Fruit fly (Drosophila melanogaster) whole organism, embryonic: ENCODE data around the gene endos.
A peak's percentile ranks its signal among the peaks of the same experiment; 100 is the strongest.

Experiments
- ATbp ChIP-seq: fragments of 200-800 bp; sonication (Bioruptor generic); optimal IDR thresholded peaks from 2 replicates; lab custom pipeline; 2017; ENCODE audit warnings: missing biosample characterization, mild to moderate bottlenecking, missing genetic modification characterization, missing genetic modification reagents
- Antp ChIP-seq: fragments of 200-800 bp; sonication (Bioruptor generic); optimal IDR thresholded peaks from 3 replicates; lab custom pipeline; 2016; ENCODE audit warnings: missing biosample characterization, missing genetic modification characterization
- Awh ChIP-seq: fragments of 200-800 bp; sonication (Bioruptor generic); IDR thresholded peaks from 2 replicates; pipeline ENCODE4, ENCODE4 v1.3.6; 2022; ENCODE audit warnings: missing biosample characterization, missing genetic modification characterization
- BtbVII ChIP-seq: fragments of 200-800 bp; sonication (Bioruptor generic); optimal IDR thresholded peaks from 3 replicates; lab custom pipeline; 2017; ENCODE audit warnings: missing biosample characterization, mild to moderate bottlenecking, missing genetic modification characterization
- CG10274 ChIP-seq: fragments of 200-800 bp; sonication (Bioruptor generic); optimal IDR thresholded peaks from 3 replicates; lab custom pipeline; 2017; ENCODE audit warnings: missing biosample characterization, mild to moderate bottlenecking, missing genetic modification characterization
- CG10654 ChIP-seq: fragments of 200-800 bp; sonication (Bioruptor generic); optimal IDR thresholded peaks from 2 replicates; lab custom pipeline; 2016; ENCODE audit warnings: missing biosample characterization, missing genetic modification characterization
- CG11085 ChIP-seq: fragments of 200-800 bp; sonication (Bioruptor generic); IDR thresholded peaks from 2 replicates; pipeline ENCODE4 v1.3.6; 2022; ENCODE audit warnings: missing biosample characterization, missing genetic modification characterization
- CG11504 ChIP-seq: fragments of 200-800 bp; sonication (Bioruptor generic); optimal IDR thresholded peaks from 3 replicates; lab custom pipeline; 2019; ENCODE audit warnings: missing biosample characterization, mild to moderate bottlenecking, missing genetic modification characterization, moderate library complexity
- CG11696 ChIP-seq: fragments of 200-800 bp; sonication (Bioruptor generic); IDR thresholded peaks from 2 replicates; pipeline ENCODE4 v1.3.6; 2022; ENCODE audit warnings: missing biosample characterization, missing genetic modification characterization
- CG12236 ChIP-seq: fragments of 200-800 bp; sonication (Bioruptor generic); optimal IDR thresholded peaks from 2 replicates; lab custom pipeline; 2016; ENCODE audit warnings: missing biosample characterization, missing genetic modification characterization
- CG12391 ChIP-seq: fragments of 200-800 bp; sonication (Bioruptor generic); optimal IDR thresholded peaks from 3 replicates; lab custom pipeline; 2018; ENCODE audit warnings: missing biosample characterization, mild to moderate bottlenecking, missing genetic modification characterization, moderate library complexity
- CG13296 ChIP-seq: fragments of 200-800 bp; sonication (Bioruptor generic); optimal IDR thresholded peaks from 3 replicates; lab custom pipeline; 2018; ENCODE audit warnings: missing biosample characterization, mild to moderate bottlenecking, missing genetic modification characterization
- CG17612 ChIP-seq: fragments of 200-800 bp; sonication (Bioruptor generic); IDR thresholded peaks from 2 replicates; pipeline ENCODE4 v1.3.6; 2022; ENCODE audit warnings: missing biosample characterization, missing genetic modification characterization
- CG17912 ChIP-seq: fragments of 200-800 bp; sonication (Bioruptor generic); optimal IDR thresholded peaks from 2 replicates; lab custom pipeline; 2018; ENCODE audit warnings: missing biosample characterization, mild to moderate bottlenecking, missing genetic modification characterization
- CG2678 ChIP-seq: fragments of 200-800 bp; sonication (Bioruptor generic); optimal IDR thresholded peaks from 3 replicates; lab custom pipeline; 2019; ENCODE audit warnings: missing biosample characterization, mild to moderate bottlenecking, missing genetic modification characterization, moderate library complexity
- CG31388 ChIP-seq: fragments of 200-800 bp; sonication (Bioruptor generic); optimal IDR thresholded peaks from 2 replicates; lab custom pipeline; 2016; ENCODE audit warnings: missing biosample characterization, missing genetic modification characterization
- CG3995 ChIP-seq: fragments of 200-800 bp; sonication (Bioruptor generic); optimal IDR thresholded peaks from 3 replicates; lab custom pipeline; 2016; ENCODE audit warnings: missing biosample characterization, missing genetic modification characterization
- CG4360 ChIP-seq: fragments of 200-800 bp; sonication (Bioruptor generic); IDR thresholded peaks from 2 replicates; pipeline ENCODE4 v1.3.6; 2022; ENCODE audit warnings: missing biosample characterization, missing genetic modification characterization
- CG4707 ChIP-seq: fragments of 200-800 bp; sonication (Bioruptor generic); optimal IDR thresholded peaks from 2 replicates; lab custom pipeline; 2018; ENCODE audit warnings: missing biosample characterization, mild to moderate bottlenecking, missing genetic modification characterization, moderate library complexity
- CG6175 ChIP-seq: fragments of 200-800 bp; sonication (Bioruptor generic); IDR thresholded peaks from 3 replicates; pipeline ENCODE4 v1.3.6; 2022; ENCODE audit warnings: missing biosample characterization, missing genetic modification characterization
- CG6813 ChIP-seq: fragments of 200-800 bp; sonication (Bioruptor generic); optimal IDR thresholded peaks from 2 replicates; lab custom pipeline; 2017; ENCODE audit warnings: missing biosample characterization, missing genetic modification characterization, mild to moderate bottlenecking, moderate library complexity, missing genetic modification reagents
- CG7357 ChIP-seq: fragments of 200-800 bp; sonication (Bioruptor generic); IDR thresholded peaks from 3 replicates; pipeline ENCODE4 v1.3.6; 2022; ENCODE audit warnings: missing biosample characterization, missing genetic modification characterization
- CG7556 ChIP-seq: fragments of 200-800 bp; sonication (Bioruptor generic); optimal IDR thresholded peaks from 2 replicates; lab custom pipeline; 2017; ENCODE audit warnings: missing biosample characterization, mild to moderate bottlenecking, missing genetic modification characterization
- CG7786 ChIP-seq: fragments of 200-800 bp; sonication (Bioruptor generic); optimal IDR thresholded peaks from 2 replicates; lab custom pipeline; 2016; ENCODE audit warnings: missing biosample characterization, missing genetic modification characterization
- CG8359 ChIP-seq: fragments of 200-800 bp; sonication (Bioruptor generic); optimal IDR thresholded peaks from 2 replicates; lab custom pipeline; 2017; ENCODE audit warnings: missing biosample characterization, mild to moderate bottlenecking, missing genetic modification characterization, borderline replicate concordance
- CG9437 ChIP-seq: fragments of 200-800 bp; sonication (Bioruptor generic); optimal IDR thresholded peaks from 2 replicates; lab custom pipeline; 2018; ENCODE audit warnings: missing biosample characterization, mild to moderate bottlenecking, missing genetic modification characterization
- CG9932 ChIP-seq: fragments of 200-800 bp; sonication (Bioruptor generic); IDR thresholded peaks from 2 replicates; pipeline ENCODE4 v1.3.6; 2022; ENCODE audit warnings: missing biosample characterization, missing genetic modification characterization
- D ChIP-seq, 2 experiments: fragments of 200-800 bp in 1 of 2; fragments of >200 bp in 1 of 2; sonication (Bioruptor generic) in 1 of 2; optimal IDR thresholded peaks; 2 replicates in 1 of 2; 3 replicates in 1 of 2; lab custom pipeline; 2017; ENCODE audit warnings: mild to moderate bottlenecking in 1 of 2, missing biosample characterization in 1 of 2, missing genetic modification characterization in 1 of 2, missing genetic modification reagents in 1 of 2
- D19B ChIP-seq: fragments of 200-800 bp; sonication (Bioruptor generic); optimal IDR thresholded peaks from 2 replicates; lab custom pipeline; 2017; ENCODE audit warnings: missing biosample characterization, mild to moderate bottlenecking, missing genetic modification characterization
- Ets97D ChIP-seq: fragments of 200-800 bp; sonication (Bioruptor generic); optimal IDR thresholded peaks from 3 replicates; lab custom pipeline; 2016; ENCODE audit warnings: missing biosample characterization, missing genetic modification characterization
- HHEX ChIP-seq: fragments of 200-800 bp; sonication (Bioruptor generic); optimal IDR thresholded peaks from 3 replicates; lab custom pipeline; 2017; ENCODE audit warnings: missing biosample characterization, mild to moderate bottlenecking, missing genetic modification characterization, missing genetic modification reagents
- Hmr ChIP-seq: fragments of 200-800 bp; sonication (Bioruptor generic); optimal IDR thresholded peaks from 3 replicates; lab custom pipeline; 2017; ENCODE audit warnings: mild to moderate bottlenecking, missing biosample characterization, missing genetic modification reagents, missing genetic modification characterization
- Hr3 ChIP-seq: fragments of 200-800 bp; sonication (Bioruptor generic); optimal IDR thresholded peaks from 3 replicates; lab custom pipeline; 2016; ENCODE audit warnings: missing biosample characterization, missing genetic modification characterization
- MBD-R2 ChIP-seq: fragments of 200-800 bp; sonication (Bioruptor generic); IDR thresholded peaks from 2 replicates; pipeline ENCODE4 v1.3.6; 2022; ENCODE audit warnings: missing biosample characterization, missing genetic modification characterization
- NFAT ChIP-seq: fragments of 200-800 bp; sonication (Bioruptor generic); IDR thresholded peaks from 2 replicates; pipeline ENCODE4 v1.3.6; 2022; ENCODE audit warnings: missing biosample characterization, missing genetic modification characterization
- Opbp ChIP-seq: fragments of 200-800 bp; sonication (Bioruptor generic); IDR thresholded peaks from 3 replicates; pipeline ENCODE4 v1.3.6; 2022; ENCODE audit warnings: missing biosample characterization, missing genetic modification characterization; ENCODE audit not compliant: partially characterized antibody
- Rx ChIP-seq: fragments of 200-800 bp; sonication (Bioruptor generic); IDR thresholded peaks from 2 replicates; pipeline ENCODE4 v1.3.6; 2022; ENCODE audit warnings: missing biosample characterization, missing genetic modification characterization
- Sin3A ChIP-seq: fragments of >200 bp; optimal IDR thresholded peaks from 2 replicates; lab custom pipeline; 2018
- Sry-β ChIP-seq: fragments of 200-800 bp; sonication (Bioruptor generic); optimal IDR thresholded peaks from 2 replicates; lab custom pipeline; 2018; ENCODE audit warnings: missing biosample characterization, mild to moderate bottlenecking, missing genetic modification characterization, moderate library complexity
- Taf1 ChIP-seq: fragments of 200-800 bp; sonication (Bioruptor generic); IDR thresholded peaks from 2 replicates; pipeline ENCODE4 v1.3.6; 2022; ENCODE audit warnings: missing biosample characterization, missing genetic modification characterization
- ase ChIP-seq: fragments of 200-800 bp; sonication (Bioruptor generic); IDR thresholded peaks from 3 replicates; pipeline ENCODE4 v1.3.6; 2022; ENCODE audit warnings: missing biosample characterization, missing genetic modification characterization
- bigmax ChIP-seq: fragments of 200-800 bp; sonication (Bioruptor generic); optimal IDR thresholded peaks from 2 replicates; lab custom pipeline; 2018; ENCODE audit warnings: missing biosample characterization, mild to moderate bottlenecking, missing genetic modification characterization
- dati ChIP-seq: fragments of 200-800 bp; sonication (Bioruptor generic); IDR thresholded peaks from 2 replicates; pipeline ENCODE4 v1.3.6; 2022; ENCODE audit warnings: missing biosample characterization, missing genetic modification characterization
- grau ChIP-seq: fragments of 200-800 bp; optimal IDR thresholded peaks from 3 replicates; lab custom pipeline; 2019; ENCODE audit warnings: missing biosample characterization, mild to moderate bottlenecking, missing genetic modification characterization, moderate library complexity
- knrl ChIP-seq: fragments of 200-800 bp; sonication (Bioruptor generic); IDR thresholded peaks from 3 replicates; pipeline ENCODE4 v1.3.6; 2022; ENCODE audit warnings: missing biosample characterization, missing genetic modification characterization; ENCODE audit not compliant: partially characterized antibody
- peb ChIP-seq: fragments of 200-800 bp; sonication (Bioruptor generic); IDR thresholded peaks from 2 replicates; pipeline ENCODE4 v1.3.6; 2022; ENCODE audit warnings: missing biosample characterization, missing genetic modification characterization
- schlank ChIP-seq: fragments of 200-800 bp; sonication (Bioruptor generic); optimal IDR thresholded peaks from 2 replicates; lab custom pipeline; 2018; ENCODE audit warnings: missing biosample characterization, mild to moderate bottlenecking, missing genetic modification characterization
- tgo ChIP-seq: fragments of 200-800 bp; sonication (Bioruptor generic); IDR thresholded peaks from 3 replicates; pipeline ENCODE4 v1.3.6; 2022; ENCODE audit warnings: missing biosample characterization, missing genetic modification characterization
- tup ChIP-seq: fragments of 200-800 bp; sonication (Bioruptor generic); optimal IDR thresholded peaks from 2 replicates; lab custom pipeline; 2016; ENCODE audit warnings: missing biosample characterization, mild to moderate bottlenecking, missing genetic modification characterization, moderate library complexity
- wek ChIP-seq: fragments of 200-800 bp; sonication (Bioruptor generic); optimal IDR thresholded peaks from 3 replicates; lab custom pipeline; 2018; ENCODE audit warnings: missing biosample characterization, mild to moderate bottlenecking, missing genetic modification characterization, moderate library complexity
- zfh2 ChIP-seq: fragments of 200-800 bp; sonication (Bioruptor generic); optimal IDR thresholded peaks from 2 replicates; lab custom pipeline; 2016; ENCODE audit warnings: missing biosample characterization, missing genetic modification characterization

Gene endos

DNA sequence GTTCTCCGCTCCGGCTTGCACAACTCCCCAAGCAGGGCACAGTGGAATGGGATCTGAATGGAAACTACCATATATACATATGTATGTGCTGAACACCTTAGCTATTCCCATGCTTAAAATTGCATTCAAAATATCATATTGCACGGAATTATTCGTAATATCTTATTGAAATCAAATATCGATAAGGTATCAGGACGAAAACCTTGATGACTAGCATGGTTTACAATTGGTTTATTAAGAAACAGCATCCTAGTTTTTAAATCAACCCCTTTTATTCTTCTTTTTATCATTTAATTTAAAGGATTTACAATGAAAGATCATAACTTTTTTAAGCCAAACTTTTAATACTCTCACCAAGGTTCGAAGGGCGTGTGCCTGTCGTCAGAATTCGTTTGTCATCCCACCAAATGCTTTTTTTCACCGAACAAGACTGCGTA is 23.8 kb upstream of the endos start (continued):
- no peak for TF ChIP-seq D (optimal IDR thresholded peaks at IDR 0.05; lab: Kevin White, UChicago)
- no peak for TF ChIP-seq D (GFP tag; optimal IDR thresholded peaks at IDR 0.05; lab: Kevin White, UChicago)
- peak; percentile 53 for TF ChIP-seq CG11504 (tag; lab: Kevin White, UChicago)
- TF ChIP-seq tup (GFP tag; lab: Kevin White, UChicago): no peak
- TF ChIP-seq CG9437 (GFP tag; lab: Kevin White, UChicago): no peak
- TF ChIP-seq zfh2 (GFP tag; lab: Kevin White, UChicago): peak; percentile 9
- TF ChIP-seq ATbp (GFP tag; lab: Kevin White, UChicago): no peak
- no peak for TF ChIP-seq Sin3A (lab: Kevin White, UChicago)
- no peak for TF ChIP-seq knrl
- no peak for TF ChIP-seq CG4707
- TF ChIP-seq HHEX (GFP tag; lab: Kevin White, UChicago): peak; percentile 22
- no peak for TF ChIP-seq MBD-R2
- peak; percentile 35 for TF ChIP-seq CG7556
- no peak for TF ChIP-seq CG6813 (GFP tag; lab: Kevin White, UChicago)
- TF ChIP-seq CG12391 (tag; lab: Kevin White, UChicago): no peak
- no peak for TF ChIP-seq CG13296
- no peak for TF ChIP-seq CG11696 (GFP tag; lab: Robert Waterston, UW)
- 0 out of 2 replicates have a peak, but pooled peaks have one; percentile 17 for TF ChIP-seq NFAT (GFP tag; lab: Robert Waterston, UW)
- no peak for TF ChIP-seq schlank
- TF ChIP-seq Opbp: no peak
- TF ChIP-seq wek: no peak
- no peak for TF ChIP-seq Hr3 (GFP tag; lab: Kevin White, UChicago)
- TF ChIP-seq tgo (GFP tag; lab: Robert Waterston, UW): no peak
- TF ChIP-seq CG10274: no peak
- TF ChIP-seq ase: no peak
- TF ChIP-seq CG6175 (GFP tag; lab: Robert Waterston, UW): no peak
- no peak for TF ChIP-seq CG8359 (GFP tag; lab: Kevin White, UChicago)
- peak; percentile 10 for TF ChIP-seq CG2678 (tag; lab: Kevin White, UChicago)
- no peak for TF ChIP-seq CG7357 (GFP tag; lab: Robert Waterston, UW)
- TF ChIP-seq CG7786 (GFP tag; lab: Kevin White, UChicago): no peak
- peak; percentile 46 for TF ChIP-seq CG9932 (GFP tag; lab: Robert Waterston, UW)
- TF ChIP-seq Taf1 (GFP tag; lab: Robert Waterston, UW): no peak
- no peak for TF ChIP-seq CG10654 (GFP tag; lab: Kevin White, UChicago)
- TF ChIP-seq Antp: no peak
- no peak for TF ChIP-seq peb (GFP tag; lab: Robert Waterston, UW)
- no peak for TF ChIP-seq bigmax (GFP tag; lab: Kevin White, UChicago)
- TF ChIP-seq Awh (GFP tag; lab: Robert Waterston, UW): no peak
- TF ChIP-seq D19B (GFP tag; lab: Kevin White, UChicago): no peak
- no peak for TF ChIP-seq Ets97D (GFP tag; lab: Kevin White, UChicago)
- TF ChIP-seq Rx: no peak
- no peak for TF ChIP-seq CG17912 (GFP tag; lab: Kevin White, UChicago)
- peak; percentile 21 for TF ChIP-seq grau (tag; lab: Kevin White, UChicago)
- TF ChIP-seq CG31388 (GFP tag; lab: Kevin White, UChicago): no peak
- peak; percentile 12 for TF ChIP-seq Hmr
- no peak for TF ChIP-seq CG12236 (GFP tag; lab: Kevin White, UChicago)
- no peak for TF ChIP-seq CG3995 (GFP tag; lab: Kevin White, UChicago)
- no peak for TF ChIP-seq CG4360 (GFP tag; lab: Robert Waterston, UW)
- 0 out of 2 replicates have a peak, but pooled peaks have one; percentile 16 for TF ChIP-seq CG17612 (GFP tag; lab: Robert Waterston, UW)
- no peak for TF ChIP-seq dati (GFP tag; lab: Robert Waterston, UW)
- no peak for TF ChIP-seq CG11085 (GFP tag; lab: Robert Waterston, UW)
- peak; percentile 5 for TF ChIP-seq BtbVII (GFP tag; lab: Kevin White, UChicago)
- no peak for TF ChIP-seq Sry-β (GFP tag; lab: Kevin White, UChicago)
